Worm (Caenorhabditis elegans) whole organism, L4 larva: ENCODE data around the gene srg-40.

Experiments
- R02D3.7 ChIP-seq: fragments of 150-350 bp; sonication (generic microtip); optimal IDR thresholded peaks from 3 replicates; lab custom pipeline; 2014; ENCODE audit warnings: missing biosample characterization, missing genetic modification characterization
- ctbp-1 ChIP-seq: fragments of 200-800 bp; sonication (Bioruptor generic); IDR thresholded peaks from 2 replicates; pipeline ENCODE4 v1.3.6; 2022; ENCODE audit warnings: missing genetic modification reagents, missing genetic modification characterization, missing compliant biosample characterization
- dpl-1 ChIP-seq: fragments of 150-350 bp; optimal IDR thresholded peaks from 2 replicates; lab custom pipeline; 2014; ENCODE audit warnings: missing biosample characterization, missing genetic modification reagents, missing genetic modification characterization
- lin-38 ChIP-seq: fragments of 200-800 bp; sonication (Bioruptor generic); IDR thresholded peaks from 2 replicates; pipeline ENCODE4 v1.3.6; 2022; ENCODE audit warnings: missing genetic modification reagents, missing genetic modification characterization, missing compliant biosample characterization
- mes-2 ChIP-seq: sonication (generic microtip); optimal IDR thresholded peaks from 2 replicates; lab custom pipeline; 2016; ENCODE audit warnings: missing genotype, mild to moderate bottlenecking, missing genetic modification characterization, missing compliant biosample characterization; ENCODE audit not compliant: poor library complexity, severe bottlenecking
- nhr-10 ChIP-seq: fragments of 150-350 bp; optimal IDR thresholded peaks from 2 replicates; lab custom pipeline; 2014; ENCODE audit warnings: missing biosample characterization, missing genetic modification characterization
- nhr-237 ChIP-seq: sonication (generic microtip); optimal IDR thresholded peaks from 2 replicates; lab custom pipeline; 2017; ENCODE audit warnings: missing biosample characterization, missing genetic modification characterization
- unc-39 ChIP-seq: sonication (generic microtip); optimal IDR thresholded peaks from 2 replicates; lab custom pipeline; 2017; ENCODE audit warnings: missing biosample characterization, missing genetic modification characterization

DNA sequence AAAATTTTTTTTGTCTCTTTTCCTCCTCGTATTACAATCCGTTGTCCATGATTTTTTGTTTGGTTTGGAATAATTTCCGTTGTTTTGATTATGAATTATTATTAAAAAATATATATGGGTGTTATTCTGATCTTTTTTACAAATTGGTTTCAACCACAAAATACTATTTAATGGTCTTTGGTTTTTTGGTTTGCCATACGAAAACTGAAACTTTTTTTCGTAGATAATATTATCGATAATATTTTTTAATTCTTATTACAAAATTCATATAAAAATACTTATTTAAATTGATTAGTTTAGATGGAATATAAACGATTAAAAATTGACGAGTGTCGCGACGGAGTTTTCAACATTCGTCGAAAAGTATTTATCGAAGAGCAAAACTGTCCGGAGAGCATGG is 37.2 kb downstream of the srg-40 start, which contains the start of gene jmjd-5:
- no peak for TF ChIP-seq nhr-10
- TF ChIP-seq mes-2 (tag; lab: Kevin White, UChicago), result no peak
- TF ChIP-seq dpl-1 (GFP tag; lab: Kevin White, UChicago), result no peak
- no peak for TF ChIP-seq lin-38 (GFP tag; lab: Robert Waterston, UW)
- TF ChIP-seq unc-39, result no peak
- no peak for TF ChIP-seq R02D3.7 (tag; lab: Kevin White, UChicago)
- no peak for TF ChIP-seq ctbp-1 (GFP tag; lab: Robert Waterston, UW)
- TF ChIP-seq nhr-237 (tag; lab: Kevin White, UChicago), result no peak
